Fruit fly (Drosophila melanogaster): ENCODE results near the gene CG6878.

CG6878 gene

dm6 chr3L:15197978-15198377 is 36.4 kb downstream of the CG6878 start:
- TF ChIP-seq CG33017 (tag; optimal IDR thresholded peaks at IDR 0.05) (no peak), Clk (GFP tag; optimal IDR thresholded peaks at IDR 0.05) (no peak)

- no peak for TF ChIP-seq cic (GFP tag; optimal IDR thresholded peaks at IDR 0.05)
- no peak for TF ChIP-seq CG1620 (GFP tag; optimal IDR thresholded peaks at IDR 0.05)
- TF ChIP-seq pad (GFP tag; optimal IDR thresholded peaks at IDR 0.05) = no peak
- no peak for TF ChIP-seq toe (GFP tag; optimal IDR thresholded peaks at IDR 0.05)
- no peak for TF ChIP-seq CG12768 (GFP tag; optimal IDR thresholded peaks at IDR 0.05)
- no peak for TF ChIP-seq kay (GFP tag; ENCODE audit: borderline replicate concordance)
- no peak for TF ChIP-seq ovo (GFP tag; optimal IDR thresholded peaks at IDR 0.05)
- no peak for TF ChIP-seq tj (GFP tag; optimal IDR thresholded peaks at IDR 0.05)
- TF ChIP-seq Mnt (GFP tag; optimal IDR thresholded peaks at IDR 0.05) = no peak
- no peak for TF ChIP-seq CG14711 (tag; optimal IDR thresholded peaks at IDR 0.05)
- TF ChIP-seq Hr96 (GFP tag; optimal IDR thresholded peaks at IDR 0.05) = no peak
- no peak for TF ChIP-seq Clk (GFP tag; optimal IDR thresholded peaks at IDR 0.05)
- no peak for TF ChIP-seq bab1 (GFP tag; optimal IDR thresholded peaks at IDR 0.05)
Observed at dm6 chr3L:15199216-15200090, 37.8 kb downstream of the CG6878 start.

- no peak for TF ChIP-seq ovo (GFP tag; optimal IDR thresholded peaks at IDR 0.05)
- TF ChIP-seq cnc (optimal IDR thresholded peaks at IDR 0.05) = no peak
- TF ChIP-seq CG14711 (tag; optimal IDR thresholded peaks at IDR 0.05) = no peak
- no peak for TF ChIP-seq Clk (GFP tag; optimal IDR thresholded peaks at IDR 0.05)
- TF ChIP-seq kay (GFP tag; ENCODE audit: borderline replicate concordance) = no peak
- no peak for TF ChIP-seq CG5204 (GFP tag; optimal IDR thresholded peaks at IDR 0.05)
- TF ChIP-seq pad (GFP tag; optimal IDR thresholded peaks at IDR 0.05) = no peak
- no peak for TF ChIP-seq cic (GFP tag; optimal IDR thresholded peaks at IDR 0.05)
- TF ChIP-seq tj (GFP tag; optimal IDR thresholded peaks at IDR 0.05) = no peak
- no peak for TF ChIP-seq CG7101 (tag; optimal IDR thresholded peaks at IDR 0.05)
- TF ChIP-seq Crg-1 (GFP tag; optimal IDR thresholded peaks at IDR 0.05) = no peak
- TF ChIP-seq toe (GFP tag; optimal IDR thresholded peaks at IDR 0.05) = no peak
- TF ChIP-seq CG7045 (GFP tag; optimal IDR thresholded peaks at IDR 0.05) = no peak
- TF ChIP-seq CG11617 (GFP tag; optimal IDR thresholded peaks at IDR 0.05) = no peak
- TF ChIP-seq CG1620 (GFP tag; optimal IDR thresholded peaks at IDR 0.05) = no peak
- TF ChIP-seq CG33017 (tag; optimal IDR thresholded peaks at IDR 0.05) = no peak
- no peak for TF ChIP-seq Hr96 (GFP tag; optimal IDR thresholded peaks at IDR 0.05)
- TF ChIP-seq Mnt (GFP tag; optimal IDR thresholded peaks at IDR 0.05) = no peak
- TF ChIP-seq CG12768 (GFP tag; optimal IDR thresholded peaks at IDR 0.05) = no peak
Observed at dm6 chr3L:15200280-15200987, 38.8 kb downstream of the CG6878 start.

- TF ChIP-seq toe (GFP tag; optimal IDR thresholded peaks at IDR 0.05) (no peak), CG14711 (tag; optimal IDR thresholded peaks at IDR 0.05) (no peak), CG33017 (tag; optimal IDR thresholded peaks at IDR 0.05) (no peak), Mnt (GFP tag; optimal IDR thresholded peaks at IDR 0.05) (no peak), CG1620 (GFP tag; optimal IDR thresholded peaks at IDR 0.05) (no peak), cnc (optimal IDR thresholded peaks at IDR 0.05) (no peak)
Observed at dm6 chr3L:15201351-15201750, 39.7 kb downstream of the CG6878 start.

- no peak for TF ChIP-seq CG33017 (tag; optimal IDR thresholded peaks at IDR 0.05)
- no peak for TF ChIP-seq CG14711 (tag; optimal IDR thresholded peaks at IDR 0.05)
- no peak for TF ChIP-seq ovo (GFP tag; optimal IDR thresholded peaks at IDR 0.05)
- TF ChIP-seq kay (GFP tag; ENCODE audit: borderline replicate concordance) = no peak
- TF ChIP-seq CG5204 (GFP tag; optimal IDR thresholded peaks at IDR 0.05) = no peak
- TF ChIP-seq Mnt (GFP tag; optimal IDR thresholded peaks at IDR 0.05) = no peak
- TF ChIP-seq CG1620 (GFP tag; optimal IDR thresholded peaks at IDR 0.05) = no peak
Observed at dm6 chr3L:15203097-15203496, 41.5 kb downstream of the CG6878 start.

- TF ChIP-seq CG12768 (GFP tag; optimal IDR thresholded peaks at IDR 0.05) (no peak), CG7045 (GFP tag; optimal IDR thresholded peaks at IDR 0.05) (no peak), bab1 (GFP tag; optimal IDR thresholded peaks at IDR 0.05) (no peak), CG1620 (GFP tag; optimal IDR thresholded peaks at IDR 0.05) (no peak), CG14711 (tag; optimal IDR thresholded peaks at IDR 0.05) (no peak), cnc (optimal IDR thresholded peaks at IDR 0.05) (no peak), CG11617 (GFP tag; optimal IDR thresholded peaks at IDR 0.05) (no peak), tj (GFP tag; optimal IDR thresholded peaks at IDR 0.05) (no peak), toe (GFP tag; optimal IDR thresholded peaks at IDR 0.05) (no peak), ovo (GFP tag; optimal IDR thresholded peaks at IDR 0.05) (no peak), cic (GFP tag; optimal IDR thresholded peaks at IDR 0.05) (no peak), Mnt (GFP tag; optimal IDR thresholded peaks at IDR 0.05) (no peak), CG33017 (tag; optimal IDR thresholded peaks at IDR 0.05) (no peak), kay (GFP tag; ENCODE audit: borderline replicate concordance) (no peak), Hr96 (GFP tag; optimal IDR thresholded peaks at IDR 0.05) (no peak), CG5204 (GFP tag; optimal IDR thresholded peaks at IDR 0.05) (no peak), Clk (GFP tag; optimal IDR thresholded peaks at IDR 0.05) (no peak), pad (GFP tag; optimal IDR thresholded peaks at IDR 0.05) (no peak)
Observed at dm6 chr3L:15203585-15203984, 42.0 kb downstream of the CG6878 start.
